Fruit fly (Drosophila melanogaster): Measurements from ENCODE around the gene mth.

mth gene

DNA sequence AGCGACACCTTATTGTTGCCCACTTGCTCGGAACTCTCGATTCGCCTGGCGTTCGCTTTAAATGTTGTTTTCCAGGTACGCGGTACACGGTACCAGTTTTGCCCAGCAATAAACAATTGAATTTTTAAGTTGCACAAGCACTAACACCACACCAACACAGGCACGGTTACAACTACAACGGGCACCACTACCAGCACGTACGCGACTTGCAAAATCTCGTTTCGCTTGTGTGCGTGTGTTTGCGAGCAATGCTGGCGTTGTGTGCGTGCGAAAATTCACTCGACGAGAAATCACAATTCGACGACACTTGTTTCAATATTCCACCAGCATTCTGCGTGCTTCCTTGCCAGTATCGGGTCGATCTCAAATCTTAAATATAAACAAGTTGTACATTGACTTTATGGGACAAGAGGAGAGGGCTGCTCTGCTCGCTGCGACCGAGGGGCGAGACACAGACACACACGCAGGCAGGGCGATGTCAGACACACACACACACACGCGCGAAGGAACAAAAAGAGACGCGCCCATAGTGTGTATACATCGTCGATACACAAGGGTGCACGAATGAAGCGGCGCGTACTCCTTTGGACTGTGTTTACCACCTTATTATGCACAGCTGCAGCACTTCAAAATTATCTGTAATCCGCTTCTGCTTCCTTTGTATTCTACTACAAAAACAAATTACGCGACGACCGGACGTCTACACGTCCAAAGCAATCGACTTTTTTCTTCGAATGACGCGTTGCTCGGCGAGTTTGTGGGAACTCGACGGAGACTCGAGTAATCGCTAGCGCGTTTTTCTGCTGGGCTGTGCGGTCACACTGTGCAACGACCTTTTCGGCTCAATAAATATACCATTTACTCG lies 27.4 kb downstream of the mth start, which contains the start of gene fwd (continued):
- TF ChIP-seq CG18619 (GFP tag; optimal IDR thresholded peaks at IDR 0.05) (no peak), CG2202 (tag; optimal IDR thresholded peaks at IDR 0.05) (no peak), ind (GFP tag; optimal IDR thresholded peaks at IDR 0.05) (no peak), E2f2 (GFP tag; IDR thresholded peaks at IDR 0.05) (0 out of 2 replicates have a peak, but pooled peaks have one; percentile 52), HmgD (GFP tag; optimal IDR thresholded peaks at IDR 0.05) (peak; percentile 85), CG13894 (tag; optimal IDR thresholded peaks at IDR 0.05) (peak; percentile 49), CG12299 (tag; optimal IDR thresholded peaks at IDR 0.05) (no peak), Myb (GFP tag; optimal IDR thresholded peaks at IDR 0.05) (peak; percentile 98), trh (GFP tag; optimal IDR thresholded peaks at IDR 0.05) (no peak), ash1 (GFP tag; optimal IDR thresholded peaks at IDR 0.05) (no peak), usp (GFP tag; optimal IDR thresholded peaks at IDR 0.05) (no peak), CG12071 (GFP tag; optimal IDR thresholded peaks at IDR 0.05) (no peak), fd64A (GFP tag; optimal IDR thresholded peaks at IDR 0.05) (peak; percentile 46), Oaz (GFP tag; IDR thresholded peaks at IDR 0.05) (no peak), Dek (tag; optimal IDR thresholded peaks at IDR 0.05) (peak; percentile 12), ERR (GFP tag; optimal IDR thresholded peaks at IDR 0.05) (peak; percentile 32), CG11696 (GFP tag; IDR thresholded peaks at IDR 0.05) (no peak), row (GFP tag; IDR thresholded peaks at IDR 0.05) (no peak; the same call in 2 of the 3 replicates), CG15514 (GFP tag; optimal IDR thresholded peaks at IDR 0.05) (peak; percentile 81), pb (GFP tag; optimal IDR thresholded peaks at IDR 0.05) (peak; percentile 26), CoRest (tag; optimal IDR thresholded peaks at IDR 0.05) (peak; percentile 39), Bdp1 (GFP tag; optimal IDR thresholded peaks at IDR 0.05) (no peak), Atf-2 (GFP tag; optimal IDR thresholded peaks at IDR 0.05) (no peak), Fer1 (GFP tag; optimal IDR thresholded peaks at IDR 0.05) (peak; percentile 43), CG17612 (GFP tag; IDR thresholded peaks at IDR 0.05) (no peak), disco-r (GFP tag; optimal IDR thresholded peaks at IDR 0.05) (no peak), p53 (GFP tag; optimal IDR thresholded peaks at IDR 0.05) (no peak), CHES-1-like (GFP tag; optimal IDR thresholded peaks at IDR 0.05) (peak; percentile 70), onecut (GFP tag; IDR thresholded peaks at IDR 0.05) (peak; percentile 74), Mrtf (GFP tag; IDR thresholded peaks at IDR 0.05) (no peak), luna (GFP tag; optimal IDR thresholded peaks at IDR 0.05) (no peak), MBD-R2 (GFP tag; IDR thresholded peaks at IDR 0.05) (peak; percentile 45), CG13624 (GFP tag; optimal IDR thresholded peaks at IDR 0.05) (peak; percentile 66), Ada2b (GFP tag; IDR thresholded peaks at IDR 0.05) (no peak), Fer3 (tag; optimal IDR thresholded peaks at IDR 0.05) (peak; percentile 8), tgo (GFP tag; IDR thresholded peaks at IDR 0.05) (no peak), slp2 (GFP tag; optimal IDR thresholded peaks at IDR 0.05) (no peak), CG9817 (tag; optimal IDR thresholded peaks at IDR 0.05) (no peak), gfzf (GFP tag; optimal IDR thresholded peaks at IDR 0.05) (peak; percentile 99), inv (GFP tag; IDR thresholded peaks at IDR 0.05; ENCODE audit: partially characterized antibody) (no peak; the same call in 1 of the 2 replicates), Hr3 (GFP tag; optimal IDR thresholded peaks at IDR 0.05) (no peak), CG7372 (GFP tag; IDR thresholded peaks at IDR 0.05) (no peak), CG11093 (GFP tag; IDR thresholded peaks at IDR 0.05) (no peak), Ssrp (tag; optimal IDR thresholded peaks at IDR 0.05) (no peak), CG9215 (GFP tag; IDR thresholded peaks at IDR 0.05) (no peak), cas (GFP tag; IDR thresholded peaks at IDR 0.05) (no peak), cad (GFP tag; optimal IDR thresholded peaks at IDR 0.05) (peak; percentile 40), Aef1 (GFP tag; IDR thresholded peaks at IDR 0.05) (no peak; the same call in 2 of the 3 replicates), CG12659 (GFP tag; optimal IDR thresholded peaks at IDR 0.05) (peak; percentile 84), Lim3 (GFP tag; IDR thresholded peaks at IDR 0.05) (no peak), rib (GFP tag; IDR thresholded peaks at IDR 0.05) (peak; percentile 89)
